Fruit fly (Drosophila melanogaster): Measurements from ENCODE around the gene Rpn3.

dm6 chr2L:19014032-19014880 lies 37.3 kb upstream of the Rpn3 start:
- no peak for TF ChIP-seq CTCF (optimal IDR thresholded peaks at IDR 0.05)
- no peak for TF ChIP-seq CG8478 (optimal IDR thresholded peaks at IDR 0.05)
